Worm (Caenorhabditis elegans) whole organism, L3 larva: ENCODE results near the gene F10C1.1.

Experiments used
- ceh-28 ChIP-seq: fragments of 150-350 bp; optimal IDR thresholded peaks from 2 replicates; lab custom pipeline; 2014; ENCODE audit warnings: missing biosample characterization, missing genetic modification reagents, missing genetic modification characterization
- ceh-82 ChIP-seq: fragments of 150-350 bp; optimal IDR thresholded peaks from 2 replicates; lab custom pipeline; 2014; ENCODE audit warnings: missing biosample characterization, missing genetic modification characterization
- nhr-23 ChIP-seq: fragments of 150-350 bp; optimal IDR thresholded peaks from 2 replicates; lab custom pipeline; 2014; ENCODE audit warnings: missing biosample characterization, missing genetic modification reagents, missing genetic modification characterization
- nhr-28 ChIP-seq: fragments of 150-350 bp; optimal IDR thresholded peaks from 2 replicates; lab custom pipeline; 2014; ENCODE audit warnings: missing biosample characterization, missing genetic modification characterization
- nhr-67 ChIP-seq: fragments of 150-350 bp; optimal IDR thresholded peaks from 2 replicates; lab custom pipeline; 2014; ENCODE audit warnings: missing biosample characterization, missing genetic modification characterization

ce11 chrII:5735744-5736143, 38.3 kb upstream of the F10C1.1 start:
- TF ChIP-seq ceh-82 (tag; lab: Kevin White, UChicago) (no peak), nhr-67 (no peak), nhr-28 (no peak), ceh-28 (tag; lab: Kevin White, UChicago) (no peak), nhr-23 (tag; lab: Kevin White, UChicago) (no peak)
